Worm (Caenorhabditis elegans): ENCODE data around the gene F31F4.1.

ce11 chrV:692720-693422 lies 9.0 kb downstream of the F31F4.1 start, which contains the start of gene srx-4:
- TF ChIP-seq aly-2 (tag; optimal IDR thresholded peaks at IDR 0.05) (no peak), ZK546.5 (tag; optimal IDR thresholded peaks at IDR 0.05) (no peak), zag-1 (tag; optimal IDR thresholded peaks at IDR 0.05) (no peak), elt-3 (tag; optimal IDR thresholded peaks at IDR 0.05) (no peak), ceh-9 (tag; optimal IDR thresholded peaks at IDR 0.05) (no peak)
